Fruit fly (Drosophila melanogaster) whole organism, embryonic: Measurements from ENCODE around the gene CG6441.

Experiments used
- Ada2b ChIP-seq: fragments of 200-800 bp; sonication (Bioruptor generic); IDR thresholded peaks from 2 replicates; pipeline ENCODE4 v1.3.6; 2022; ENCODE audit warnings: missing biosample characterization, missing genetic modification characterization
- Atf3 ChIP-seq: fragments of 200-800 bp; sonication (Bioruptor generic); optimal IDR thresholded peaks from 3 replicates; lab custom pipeline; 2016; ENCODE audit warnings: missing biosample characterization, missing genetic modification characterization
- CG10462 ChIP-seq: fragments of 200-800 bp; sonication (Bioruptor generic); optimal IDR thresholded peaks from 2 replicates; lab custom pipeline; 2016; ENCODE audit warnings: missing biosample characterization, missing genetic modification characterization
- CG12659 ChIP-seq: fragments of 200-800 bp; sonication (Bioruptor generic); optimal IDR thresholded peaks from 3 replicates; lab custom pipeline; 2017; ENCODE audit warnings: mild to moderate bottlenecking, missing biosample characterization, missing genetic modification reagents, missing genetic modification characterization
- CG14710 ChIP-seq: fragments of 200-800 bp; sonication (Bioruptor generic); optimal IDR thresholded peaks from 3 replicates; lab custom pipeline; 2019; ENCODE audit warnings: missing biosample characterization, mild to moderate bottlenecking, missing genetic modification characterization, moderate library complexity
- CG1603 ChIP-seq: fragments of 200-800 bp; sonication (Bioruptor generic); optimal IDR thresholded peaks from 2 replicates; lab custom pipeline; 2019; ENCODE audit warnings: missing biosample characterization, mild to moderate bottlenecking, missing genetic modification characterization, moderate library complexity
- CG1647 ChIP-seq: fragments of 200-800 bp; sonication (Bioruptor generic); optimal IDR thresholded peaks from 3 replicates; lab custom pipeline; 2016; ENCODE audit warnings: missing biosample characterization, missing genetic modification characterization
- CG17328 ChIP-seq: fragments of 200-800 bp; sonication (Bioruptor generic); IDR thresholded peaks from 2 replicates; pipeline ENCODE4 v1.3.6; 2022; ENCODE audit warnings: missing biosample characterization, missing genetic modification characterization
- CG17361 ChIP-seq: fragments of 200-800 bp; sonication (Bioruptor generic); IDR thresholded peaks from 3 replicates; pipeline ENCODE4 v1.3.6; 2022; ENCODE audit warnings: missing biosample characterization, missing genetic modification characterization
- CG18262 ChIP-seq: fragments of 200-800 bp; optimal IDR thresholded peaks from 3 replicates; lab custom pipeline; 2019; ENCODE audit warnings: missing biosample characterization, mild to moderate bottlenecking, missing genetic modification characterization, moderate library complexity
- CG2129 ChIP-seq: fragments of 200-800 bp; sonication (Bioruptor generic); IDR thresholded peaks from 2 replicates; pipeline ENCODE4 v1.3.6; 2022; ENCODE audit warnings: missing biosample characterization, missing genetic modification characterization; ENCODE audit not compliant: partially characterized antibody
- CG2712 ChIP-seq: fragments of 200-800 bp; optimal IDR thresholded peaks from 3 replicates; lab custom pipeline; 2019; ENCODE audit warnings: missing biosample characterization, mild to moderate bottlenecking, missing genetic modification characterization, moderate library complexity
- CG30403 ChIP-seq: fragments of 200-800 bp; sonication (Bioruptor generic); optimal IDR thresholded peaks from 3 replicates; lab custom pipeline; 2016; ENCODE audit warnings: missing biosample characterization, missing genetic modification characterization
- CG3163 ChIP-seq: fragments of 200-800 bp; sonication (Bioruptor generic); optimal IDR thresholded peaks from 3 replicates; lab custom pipeline; 2016; ENCODE audit warnings: missing biosample characterization, missing genetic modification characterization
- CG32772 ChIP-seq: fragments of 200-800 bp; sonication (Bioruptor generic); IDR thresholded peaks from 2 replicates; pipeline ENCODE4 v1.3.6; 2022; ENCODE audit warnings: missing biosample characterization, missing genetic modification characterization
- CG34224 ChIP-seq: fragments of 200-800 bp; sonication (Bioruptor generic); IDR thresholded peaks from 3 replicates; pipeline ENCODE4 v1.3.6; 2022; ENCODE audit warnings: missing biosample characterization, missing genetic modification characterization; ENCODE audit not compliant: partially characterized antibody
- CG3847 ChIP-seq: fragments of 200-800 bp; sonication (Bioruptor generic); IDR thresholded peaks from 2 replicates; pipeline ENCODE4 v1.3.6; 2022; ENCODE audit warnings: missing biosample characterization, missing genetic modification characterization
- CG42726 ChIP-seq: fragments of 200-800 bp; sonication (Bioruptor generic); IDR thresholded peaks from 2 replicates; pipeline ENCODE4 v1.3.6; 2022; ENCODE audit warnings: missing biosample characterization, missing genetic modification characterization; ENCODE audit not compliant: partially characterized antibody
- CG4617 ChIP-seq: fragments of 200-800 bp; sonication (Bioruptor generic); optimal IDR thresholded peaks from 3 replicates; lab custom pipeline; 2016; ENCODE audit warnings: missing biosample characterization, missing genetic modification characterization, borderline replicate concordance
- CG4707 ChIP-seq: fragments of 200-800 bp; sonication (Bioruptor generic); optimal IDR thresholded peaks from 2 replicates; lab custom pipeline; 2018; ENCODE audit warnings: missing biosample characterization, mild to moderate bottlenecking, missing genetic modification characterization, moderate library complexity
- CG4854 ChIP-seq: fragments of 200-800 bp; sonication (Bioruptor generic); optimal IDR thresholded peaks from 2 replicates; lab custom pipeline; 2016; ENCODE audit warnings: missing biosample characterization, missing genetic modification characterization, inconsistent platforms
- CG5245 ChIP-seq: fragments of 200-800 bp; sonication (Bioruptor generic); optimal IDR thresholded peaks from 3 replicates; lab custom pipeline; 2016; ENCODE audit warnings: missing biosample characterization, missing genetic modification characterization
- CG6813 ChIP-seq: fragments of 200-800 bp; sonication (Bioruptor generic); optimal IDR thresholded peaks from 2 replicates; lab custom pipeline; 2017; ENCODE audit warnings: missing biosample characterization, missing genetic modification characterization, mild to moderate bottlenecking, moderate library complexity, missing genetic modification reagents
- CG8359 ChIP-seq: fragments of 200-800 bp; sonication (Bioruptor generic); optimal IDR thresholded peaks from 2 replicates; lab custom pipeline; 2017; ENCODE audit warnings: missing biosample characterization, mild to moderate bottlenecking, missing genetic modification characterization, borderline replicate concordance
- CG8944 ChIP-seq: fragments of 200-800 bp; sonication (Bioruptor generic); optimal IDR thresholded peaks from 3 replicates; lab custom pipeline; 2016; ENCODE audit warnings: missing biosample characterization, missing genetic modification characterization
- CG9817 ChIP-seq: fragments of 200-800 bp; sonication (Bioruptor generic); optimal IDR thresholded peaks from 2 replicates; lab custom pipeline; 2018; ENCODE audit warnings: missing biosample characterization, mild to moderate bottlenecking, missing genetic modification characterization, moderate library complexity
- CrebB ChIP-seq: fragments of 200-800 bp; sonication (Bioruptor generic); optimal IDR thresholded peaks from 3 replicates; lab custom pipeline; 2018; ENCODE audit warnings: missing biosample characterization, mild to moderate bottlenecking, missing genetic modification characterization
- D19B ChIP-seq: fragments of 200-800 bp; sonication (Bioruptor generic); optimal IDR thresholded peaks from 2 replicates; lab custom pipeline; 2017; ENCODE audit warnings: missing biosample characterization, mild to moderate bottlenecking, missing genetic modification characterization
- Dll ChIP-seq: fragments of 200-800 bp; sonication (Bioruptor generic); IDR thresholded peaks from 4 replicates; pipeline ENCODE4 v1.3.6; 2022; ENCODE audit warnings: missing biosample characterization, missing genetic modification characterization; ENCODE audit not compliant: partially characterized antibody
- Ets97D ChIP-seq: fragments of 200-800 bp; sonication (Bioruptor generic); optimal IDR thresholded peaks from 3 replicates; lab custom pipeline; 2016; ENCODE audit warnings: missing biosample characterization, missing genetic modification characterization
- H2.0 ChIP-seq: fragments of 200-800 bp; sonication (Bioruptor generic); IDR thresholded peaks from 2 replicates; pipeline ENCODE4 v1.3.6; 2022; ENCODE audit warnings: missing biosample characterization, missing genetic modification characterization
- HLHmδ ChIP-seq: fragments of 200-800 bp; sonication (Bioruptor generic); optimal IDR thresholded peaks from 2 replicates; lab custom pipeline; 2018; ENCODE audit warnings: missing biosample characterization, mild to moderate bottlenecking, missing genetic modification characterization, moderate library complexity
- Hr39 ChIP-seq: fragments of >200 bp; optimal IDR thresholded peaks from 2 replicates; lab custom pipeline; 2017
- Mad ChIP-seq: fragments of 200-800 bp; sonication (Bioruptor generic); optimal IDR thresholded peaks from 2 replicates; lab custom pipeline; 2016; ENCODE audit warnings: missing biosample characterization, missing genetic modification characterization
- Tbp ChIP-seq: fragments of >200 bp; optimal IDR thresholded peaks from 2 replicates; lab custom pipeline; 2018; ENCODE audit warnings: missing biosample characterization, missing genetic modification characterization
- Vsx1 ChIP-seq: fragments of 200-800 bp; sonication (Bioruptor generic); optimal IDR thresholded peaks from 2 replicates; lab custom pipeline; 2017; ENCODE audit warnings: missing biosample characterization, mild to moderate bottlenecking, missing genetic modification characterization, missing genetic modification reagents
- ap ChIP-seq: fragments of 200-800 bp; sonication (Bioruptor generic); IDR thresholded peaks from 2 replicates; pipeline ENCODE4 v1.3.6; 2022; ENCODE audit warnings: missing biosample characterization, missing genetic modification characterization
- cwo ChIP-seq: fragments of 200-800 bp; sonication (Bioruptor generic); optimal IDR thresholded peaks from 3 replicates; lab custom pipeline; 2017; ENCODE audit warnings: missing biosample characterization, missing genetic modification characterization, mild to moderate bottlenecking, moderate library complexity, missing genetic modification reagents
- dmrt11E ChIP-seq: fragments of 200-800 bp; sonication (Bioruptor generic); optimal IDR thresholded peaks from 3 replicates; lab custom pipeline; 2018; ENCODE audit warnings: missing biosample characterization, mild to moderate bottlenecking, missing genetic modification characterization, moderate library complexity
- dysf ChIP-seq: fragments of 200-800 bp; sonication (Bioruptor generic); IDR thresholded peaks from 3 replicates; pipeline ENCODE4 v1.3.6; 2022; ENCODE audit warnings: missing biosample characterization, missing genetic modification characterization
- fru ChIP-seq: fragments of >200 bp; optimal IDR thresholded peaks from 2 replicates; lab custom pipeline; 2017
- nau ChIP-seq: fragments of 200-800 bp; sonication (Bioruptor generic); optimal IDR thresholded peaks from 3 replicates; lab custom pipeline; 2017; ENCODE audit warnings: missing biosample characterization, mild to moderate bottlenecking, missing genetic modification characterization, missing genetic modification reagents
- peb ChIP-seq: fragments of 200-800 bp; sonication (Bioruptor generic); IDR thresholded peaks from 2 replicates; pipeline ENCODE4 v1.3.6; 2022; ENCODE audit warnings: missing biosample characterization, missing genetic modification characterization
- slp2 ChIP-seq: fragments of 200-800 bp; sonication (Bioruptor generic); optimal IDR thresholded peaks from 2 replicates; lab custom pipeline; 2016; ENCODE audit warnings: missing biosample characterization, missing genetic modification characterization
- sr ChIP-seq: fragments of 200-800 bp; sonication (Bioruptor generic); IDR thresholded peaks from 3 replicates; pipeline ENCODE4 v1.3.6; 2022; ENCODE audit warnings: missing biosample characterization, missing genetic modification characterization
- ssp ChIP-seq: fragments of 200-800 bp; sonication (Bioruptor generic); IDR thresholded peaks from 2 replicates; pipeline ENCODE4 v1.3.6; 2022; ENCODE audit warnings: missing biosample characterization, missing genetic modification characterization
- ttk ChIP-seq: fragments of 200-800 bp; sonication (Bioruptor generic); IDR thresholded peaks from 2 replicates; pipeline ENCODE4 v2.1.2; 2022; ENCODE audit warnings: missing biosample characterization, missing genetic modification characterization
- twi ChIP-seq: fragments of 200-800 bp; optimal IDR thresholded peaks from 2 replicates; lab custom pipeline; 2019; ENCODE audit warnings: missing biosample characterization, mild to moderate bottlenecking, missing genetic modification characterization, moderate library complexity
- wdn ChIP-seq: fragments of 200-800 bp; sonication (Bioruptor generic); IDR thresholded peaks from 2 replicates; pipeline ENCODE4 v1.3.6; 2022; ENCODE audit warnings: missing biosample characterization, missing genetic modification characterization
- wor ChIP-seq: fragments of 200-800 bp; sonication (Bioruptor generic); IDR thresholded peaks from 2 replicates; pipeline ENCODE4 v1.3.6; 2022; ENCODE audit warnings: missing biosample characterization, missing genetic modification characterization

The CG6441 gene

DNA sequence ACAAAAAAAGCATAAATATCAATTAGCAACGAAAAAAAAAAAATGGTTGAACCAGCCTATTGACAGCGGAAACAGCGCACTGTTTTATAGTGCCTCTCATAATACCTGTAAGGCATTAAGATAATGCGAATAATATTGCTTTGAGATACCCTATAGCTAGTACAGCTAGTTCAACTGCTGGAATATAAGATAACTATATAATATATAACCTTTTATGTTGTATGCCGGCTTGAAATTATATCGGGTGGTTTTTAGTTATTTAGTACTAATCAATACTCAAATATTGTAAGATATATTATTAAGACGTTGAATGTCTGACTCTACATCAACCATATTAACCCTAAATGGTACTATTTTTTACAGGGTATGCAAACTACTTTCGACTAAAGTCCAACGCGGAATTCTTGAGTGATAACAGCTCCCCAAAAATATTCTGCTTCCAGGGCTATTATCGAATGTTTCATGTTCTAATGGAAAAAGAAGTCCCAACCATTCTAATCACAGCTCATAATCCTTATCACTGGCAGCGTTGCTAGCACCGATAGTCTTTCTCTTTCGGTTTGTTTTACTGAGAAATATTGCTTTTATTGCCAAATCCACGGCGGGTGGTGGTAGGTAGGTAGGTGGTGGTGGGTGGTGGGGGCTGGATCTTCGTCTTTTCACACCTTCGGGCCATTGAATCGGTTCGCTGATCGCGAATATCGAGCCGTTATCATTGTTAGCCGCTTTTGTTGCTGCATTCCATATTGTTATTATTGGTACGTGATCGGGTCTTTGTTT, 40.4 kb upstream of the CG6441 start (continued):
- TF ChIP-seq D19B (peak; percentile 94), CG18262 (tag; lab: Kevin White, UChicago) (peak; percentile 44), CG2712 (tag; lab: Kevin White, UChicago) (peak; percentile 31), CG2129 (no peak), CG1603 (tag; lab: Kevin White, UChicago) (peak; percentile 49), dysf (GFP tag; lab: Robert Waterston, UW) (peak; percentile 90), CG17328 (GFP tag; lab: Robert Waterston, UW) (peak; percentile 63), CG4854 (GFP tag; lab: Kevin White, UChicago) (peak; percentile 63), CG6813 (GFP tag; lab: Kevin White, UChicago) (peak; percentile 48), CG12659 (GFP tag; lab: Kevin White, UChicago) (peak; percentile 87), CG8944 (no peak), HLHmδ (GFP tag; lab: Kevin White, UChicago) (no peak), fru (lab: Kevin White, UChicago) (no peak), CG30403 (GFP tag; lab: Kevin White, UChicago) (peak; percentile 42), CG4617 (GFP tag; lab: Kevin White, UChicago) (no peak), CG10462 (no peak), twi (tag; lab: Kevin White, UChicago) (peak; percentile 6), wdn (peak; percentile 92), CrebB (tag; lab: Kevin White, UChicago) (peak; percentile 63), Dll (GFP tag; lab: Robert Waterston, UW) (no peak), CG3847 (GFP tag; lab: Robert Waterston, UW) (peak; percentile 90), CG1647 (GFP tag; lab: Kevin White, UChicago) (no peak), ssp (peak; percentile 68), Mad (GFP tag; lab: Kevin White, UChicago) (peak; percentile 23), CG17361 (peak; percentile 69), Atf3 (GFP tag; lab: Kevin White, UChicago) (no peak), Ada2b (GFP tag; lab: Robert Waterston, UW) (peak; percentile 72), CG4707 (GFP tag; lab: Kevin White, UChicago) (no peak), sr (GFP tag; lab: Robert Waterston, UW) (peak; percentile 22; the same call in 1 of the 3 replicates), Vsx1 (GFP tag; lab: Kevin White, UChicago) (peak; percentile 59), CG9817 (tag; lab: Kevin White, UChicago) (peak; percentile 84), CG14710 (no peak), Ets97D (GFP tag; lab: Kevin White, UChicago) (peak; percentile 19), CG34224 (GFP tag; lab: Robert Waterston, UW) (no peak), H2.0 (GFP tag; lab: Robert Waterston, UW) (peak; percentile 85), slp2 (no peak), cwo (GFP tag; lab: Kevin White, UChicago) (peak; percentile 69), Tbp (GFP tag; lab: Kevin White, UChicago) (no peak), CG42726 (GFP tag; lab: Robert Waterston, UW) (no peak), wor (GFP tag; lab: Robert Waterston, UW) (peak; percentile 59), dmrt11E (tag; lab: Kevin White, UChicago) (peak; percentile 7), ttk (GFP tag; lab: Robert Waterston, UW) (peak; percentile 75), nau (GFP tag; lab: Kevin White, UChicago) (peak; percentile 41), ap (GFP tag; lab: Robert Waterston, UW) (peak; percentile 56; the same call in 1 of the 2 replicates), CG8359 (GFP tag; lab: Kevin White, UChicago) (no peak), Hr39 (lab: Kevin White, UChicago) (no peak), CG32772 (GFP tag; lab: Robert Waterston, UW) (peak; percentile 49; the same call in 1 of the 2 replicates), peb (peak; percentile 57; the same call in 1 of the 2 replicates), CG5245 (GFP tag; lab: Kevin White, UChicago) (no peak), CG3163 (GFP tag; lab: Kevin White, UChicago) (no peak)
